Worm (Caenorhabditis elegans) whole organism, L1 larva: ENCODE data around the gene sec-6.

Experiments used
- C16A3.4 ChIP-seq: fragments of 150-350 bp; optimal IDR thresholded peaks from 2 replicates; lab custom pipeline; 2014; ENCODE audit warnings: missing biosample characterization, missing genetic modification characterization
- Y116A8C.19 ChIP-seq: sonication (generic microtip); optimal IDR thresholded peaks from 2 replicates; lab custom pipeline; 2016; ENCODE audit warnings: missing compliant biosample characterization, missing genetic modification characterization, borderline replicate concordance
- aha-1 ChIP-seq: fragments of 150-350 bp; optimal IDR thresholded peaks from 2 replicates; lab custom pipeline; 2014; ENCODE audit warnings: missing biosample characterization, missing genetic modification characterization
- alr-1 ChIP-seq: fragments of 200-800 bp; sonication (Bioruptor generic); optimal IDR thresholded peaks from 2 replicates; lab custom pipeline; 2018; ENCODE audit warnings: borderline replicate concordance, mild to moderate bottlenecking, missing genetic modification characterization, missing compliant biosample characterization
- aly-2 ChIP-seq: fragments of 150-350 bp; optimal IDR thresholded peaks from 2 replicates; lab custom pipeline; 2014; ENCODE audit warnings: missing biosample characterization, missing genetic modification characterization
- ama-1 ChIP-seq: fragments of 150-350 bp; optimal IDR thresholded peaks from 2 replicates; lab custom pipeline; 2014
- blmp-1 ChIP-seq: fragments of 150-350 bp; optimal IDR thresholded peaks from 2 replicates; lab custom pipeline; 2014; ENCODE audit warnings: missing biosample characterization, missing genetic modification characterization
- ceh-63 ChIP-seq: fragments of 200-800 bp; sonication (Bioruptor generic); optimal IDR thresholded peaks from 2 replicates; lab custom pipeline; 2018; ENCODE audit warnings: mild to moderate bottlenecking, missing genetic modification characterization, missing compliant biosample characterization
- ceh-90 ChIP-seq: sonication (generic microtip); optimal IDR thresholded peaks from 2 replicates; lab custom pipeline; 2016; ENCODE audit warnings: missing genetic modification characterization, missing compliant biosample characterization
- ces-1 ChIP-seq: fragments of 150-350 bp; optimal IDR thresholded peaks from 2 replicates; lab custom pipeline; 2014; ENCODE audit warnings: missing biosample characterization, missing genetic modification reagents, missing genetic modification characterization
- egl-13 ChIP-seq: sonication (generic microtip); optimal IDR thresholded peaks from 2 replicates; lab custom pipeline; 2016; ENCODE audit warnings: missing genotype, missing genetic modification reagents, missing genetic modification characterization, missing compliant biosample characterization
- egl-27 ChIP-seq, 2 experiments: fragments of 150-350 bp in 1 of 2; sonication (generic microtip); optimal IDR thresholded peaks; 3 replicates each; lab custom pipeline; 2017 to 2018; ENCODE audit warnings: missing biosample characterization in 2 of 2, missing genetic modification characterization in 2 of 2, missing genetic modification reagents in 2 of 2
- elt-3 ChIP-seq, 6 experiments: fragments of 150-350 bp in 1 of 6; sonication (generic microtip); optimal IDR thresholded peaks; 2 replicates each; lab custom pipeline; 2017 to 2018; ENCODE audit warnings: missing biosample characterization in 6 of 6, missing genetic modification characterization in 6 of 6, inconsistent platforms in 1 of 6
- fkh-10 ChIP-seq: sonication (generic microtip); optimal IDR thresholded peaks from 2 replicates; lab custom pipeline; 2017; ENCODE audit warnings: missing biosample characterization, missing genetic modification reagents, missing genetic modification characterization
- fkh-4 ChIP-seq: sonication (generic microtip); optimal IDR thresholded peaks from 2 replicates; lab custom pipeline; 2016; ENCODE audit warnings: missing compliant biosample characterization, missing genetic modification characterization, borderline replicate concordance
- fkh-8 ChIP-seq: sonication (generic microtip); optimal IDR thresholded peaks from 2 replicates; lab custom pipeline; 2016; ENCODE audit warnings: mild to moderate bottlenecking, missing genetic modification characterization, missing compliant biosample characterization
- fos-1 ChIP-seq: fragments of 150-350 bp; optimal IDR thresholded peaks from 2 replicates; lab custom pipeline; 2014; ENCODE audit warnings: missing biosample characterization, missing genetic modification characterization
- hlh-4 ChIP-seq: sonication (generic microtip); optimal IDR thresholded peaks from 2 replicates; lab custom pipeline; 2016; ENCODE audit warnings: mild to moderate bottlenecking, missing genetic modification characterization, missing compliant biosample characterization
- isw-1 ChIP-seq: fragments of 200-800 bp; sonication (Bioruptor generic); IDR thresholded peaks from 2 replicates; pipeline ENCODE4 v1.3.6; 2022; ENCODE audit warnings: missing genetic modification characterization, missing compliant biosample characterization
- jun-1 ChIP-seq: fragments of 150-350 bp; optimal IDR thresholded peaks from 2 replicates; lab custom pipeline; 2014; ENCODE audit warnings: missing biosample characterization, missing genetic modification reagents, missing genetic modification characterization
- lin-13 ChIP-seq: fragments of 150-350 bp; optimal IDR thresholded peaks from 2 replicates; lab custom pipeline; 2014; ENCODE audit warnings: missing biosample characterization, missing genetic modification reagents, missing genetic modification characterization
- lin-14 ChIP-seq: fragments of 200-800 bp; sonication (Bioruptor generic); optimal IDR thresholded peaks from 2 replicates; lab custom pipeline; 2018; ENCODE audit warnings: mild to moderate bottlenecking, missing genetic modification characterization, moderate library complexity, missing compliant biosample characterization
- lin-15B ChIP-seq: fragments of 150-350 bp; sonication (generic microtip); optimal IDR thresholded peaks from 3 replicates; lab custom pipeline; 2014; ENCODE audit warnings: missing biosample characterization, missing genetic modification characterization
- lin-39 ChIP-seq: fragments of 150-350 bp; optimal IDR thresholded peaks from 2 replicates; lab custom pipeline; 2014; ENCODE audit warnings: missing biosample characterization, missing genetic modification reagents, missing genetic modification characterization
- lir-3 ChIP-seq: sonication (generic microtip); optimal IDR thresholded peaks from 2 replicates; lab custom pipeline; 2016; ENCODE audit warnings: mild to moderate bottlenecking, missing genetic modification characterization, moderate library complexity, missing compliant biosample characterization; ENCODE audit not compliant: poor library complexity
- lsy-2 ChIP-seq, 2 experiments: fragments of 150-350 bp; optimal IDR thresholded peaks; 2 replicates each; lab custom pipeline; 2014; ENCODE audit warnings: missing biosample characterization in 2 of 2, missing genetic modification characterization in 2 of 2
- mab-9 ChIP-seq: fragments of 200-800 bp; sonication (Bioruptor generic); IDR thresholded peaks from 2 replicates; pipeline ENCODE4 v1.3.6; 2022; ENCODE audit warnings: missing genetic modification reagents, missing genetic modification characterization, missing compliant biosample characterization
- mdl-1 ChIP-seq, 2 experiments: fragments of 150-350 bp; optimal IDR thresholded peaks; 2 replicates each; lab custom pipeline; 2014 to 2017; ENCODE audit warnings: missing biosample characterization in 2 of 2, missing genetic modification characterization in 2 of 2, inconsistent platforms in 1 of 2
- mef-2 ChIP-seq: fragments of 150-350 bp; optimal IDR thresholded peaks from 2 replicates; lab custom pipeline; 2014; ENCODE audit warnings: missing biosample characterization, missing genetic modification characterization
- nhr-19 ChIP-seq: fragments of 200-800 bp; sonication (Bioruptor generic); conservative IDR thresholded peaks from 2 replicates; pipeline ENCODE4 v1.3.6; 2022; ENCODE audit warnings: missing genetic modification characterization, missing compliant biosample characterization
- nhr-237 ChIP-seq: fragments of 150-350 bp; optimal IDR thresholded peaks from 2 replicates; lab custom pipeline; 2014; ENCODE audit warnings: missing biosample characterization, missing genetic modification characterization
- nhr-28 ChIP-seq: fragments of 150-350 bp; optimal IDR thresholded peaks from 2 replicates; lab custom pipeline; 2014; ENCODE audit warnings: missing biosample characterization, missing genetic modification characterization
- nhr-76 ChIP-seq: sonication (generic microtip); optimal IDR thresholded peaks from 2 replicates; lab custom pipeline; 2017; ENCODE audit warnings: missing biosample characterization, missing genetic modification characterization
- nhr-77 ChIP-seq: fragments of 150-350 bp; optimal IDR thresholded peaks from 2 replicates; lab custom pipeline; 2014; ENCODE audit warnings: missing biosample characterization, missing genetic modification characterization
- nhr-85 ChIP-seq: sonication (generic microtip); peaks from one replicate; lab custom pipeline; 2016; ENCODE audit warnings: missing genetic modification characterization, inconsistent platforms, missing compliant biosample characterization
- nhr-90 ChIP-seq: sonication (generic microtip); optimal IDR thresholded peaks from 2 replicates; lab custom pipeline; 2016; ENCODE audit warnings: mild to moderate bottlenecking, missing genetic modification characterization, missing compliant biosample characterization; ENCODE audit not compliant: poor library complexity
- pax-3 ChIP-seq: fragments of 200-800 bp; sonication (Bioruptor generic); optimal IDR thresholded peaks from 2 replicates; lab custom pipeline; 2018; ENCODE audit warnings: mild to moderate bottlenecking, missing genetic modification characterization, moderate library complexity, missing compliant biosample characterization
- rnt-1 ChIP-seq: sonication (generic microtip); optimal IDR thresholded peaks from 2 replicates; lab custom pipeline; 2016; ENCODE audit warnings: mild to moderate bottlenecking, missing genetic modification characterization, moderate library complexity, missing compliant biosample characterization
- skn-1 ChIP-seq: fragments of 150-350 bp; optimal IDR thresholded peaks from 2 replicates; lab custom pipeline; 2014; ENCODE audit warnings: missing biosample characterization, missing genetic modification characterization
- snu-23 ChIP-seq: sonication (generic microtip); optimal IDR thresholded peaks from 2 replicates; lab custom pipeline; 2016; ENCODE audit warnings: missing genetic modification characterization, missing compliant biosample characterization
- tbx-2 ChIP-seq: sonication (generic microtip); optimal IDR thresholded peaks from 2 replicates; lab custom pipeline; 2016; ENCODE audit warnings: missing genetic modification characterization, missing compliant biosample characterization
- tlp-1 ChIP-seq: fragments of 150-350 bp; optimal IDR thresholded peaks from 2 replicates; lab custom pipeline; 2014; ENCODE audit warnings: missing biosample characterization, missing genetic modification characterization
- unc-130 ChIP-seq: fragments of 150-350 bp; optimal IDR thresholded peaks from 2 replicates; lab custom pipeline; 2017; ENCODE audit warnings: missing biosample characterization, missing genetic modification characterization, inconsistent platforms
- unc-30 ChIP-seq: sonication (generic microtip); optimal IDR thresholded peaks from 2 replicates; lab custom pipeline; 2017; ENCODE audit warnings: missing biosample characterization, missing genetic modification characterization
- unc-62 ChIP-seq: fragments of 150-350 bp; optimal IDR thresholded peaks from 2 replicates; lab custom pipeline; 2014; ENCODE audit warnings: missing biosample characterization, missing genetic modification reagents, missing genetic modification characterization
- unc-86 ChIP-seq: sonication (generic microtip); optimal IDR thresholded peaks from 2 replicates; lab custom pipeline; 2016; ENCODE audit warnings: missing genetic modification characterization, missing compliant biosample characterization
- vab-15 ChIP-seq: sonication (generic microtip); optimal IDR thresholded peaks from 2 replicates; lab custom pipeline; 2017; ENCODE audit warnings: missing genotype, mild to moderate bottlenecking, missing genetic modification characterization, missing compliant biosample characterization
- ztf-11 ChIP-seq, 2 experiments: sonication (generic microtip); optimal IDR thresholded peaks; 2 replicates each; lab custom pipeline; 2016 to 2017; ENCODE audit warnings: missing genetic modification characterization in 2 of 2, missing biosample characterization in 1 of 2, missing compliant biosample characterization in 1 of 2
- ztf-4 ChIP-seq: fragments of 150-350 bp; optimal IDR thresholded peaks from 2 replicates; lab custom pipeline; 2014; ENCODE audit warnings: missing biosample characterization, missing genetic modification characterization

The sec-6 gene

DNA sequence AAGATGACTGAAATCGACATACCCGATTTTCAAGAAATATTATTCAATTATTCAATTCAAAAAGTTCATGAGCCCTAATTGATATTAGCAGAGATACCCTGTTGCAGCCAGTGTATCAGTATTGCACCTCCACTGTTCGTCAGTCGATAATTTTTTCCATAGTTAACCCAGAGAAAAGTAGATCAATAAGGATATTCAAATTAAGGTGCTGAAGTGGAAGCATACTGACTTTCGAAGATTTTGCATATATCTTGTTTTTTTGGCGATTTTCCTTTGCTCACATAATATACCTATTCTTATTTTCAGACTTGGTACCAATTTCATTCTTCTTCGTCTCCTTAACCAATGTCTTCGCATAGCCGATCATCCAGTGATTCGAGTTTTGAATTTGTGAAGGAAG lies 59.6 kb downstream of the sec-6 start, which contains the start of gene EEED8.15:
TSS of gene EEED8.15 (plus strand) at position 301 of the 400 bp plus-strand sequence.
- no peak for TF ChIP-seq unc-62 (GFP tag; lab: Kevin White, UChicago)
- TF ChIP-seq lsy-2 (tag; optimal IDR thresholded peaks at IDR 0.05; lab: Kevin White, UChicago): no peak
- TF ChIP-seq ztf-4 (tag; lab: Kevin White, UChicago): no peak
- TF ChIP-seq isw-1 (GFP tag; lab: Robert Waterston, UW): no peak
- TF ChIP-seq egl-13 (tag; lab: Kevin White, UChicago): no peak
- no peak for TF ChIP-seq rnt-1 (tag; lab: Kevin White, UChicago)
- TF ChIP-seq nhr-28 (tag; lab: Kevin White, UChicago): no peak
- TF ChIP-seq unc-86 (tag; lab: Kevin White, UChicago): no peak
- no peak for TF ChIP-seq mef-2 (tag; lab: Kevin White, UChicago)
- no peak for TF ChIP-seq fos-1 (tag; lab: Kevin White, UChicago)
- no peak for TF ChIP-seq blmp-1 (tag; lab: Kevin White, UChicago)
- TF ChIP-seq nhr-76 (tag; lab: Kevin White, UChicago): no peak

DNA sequence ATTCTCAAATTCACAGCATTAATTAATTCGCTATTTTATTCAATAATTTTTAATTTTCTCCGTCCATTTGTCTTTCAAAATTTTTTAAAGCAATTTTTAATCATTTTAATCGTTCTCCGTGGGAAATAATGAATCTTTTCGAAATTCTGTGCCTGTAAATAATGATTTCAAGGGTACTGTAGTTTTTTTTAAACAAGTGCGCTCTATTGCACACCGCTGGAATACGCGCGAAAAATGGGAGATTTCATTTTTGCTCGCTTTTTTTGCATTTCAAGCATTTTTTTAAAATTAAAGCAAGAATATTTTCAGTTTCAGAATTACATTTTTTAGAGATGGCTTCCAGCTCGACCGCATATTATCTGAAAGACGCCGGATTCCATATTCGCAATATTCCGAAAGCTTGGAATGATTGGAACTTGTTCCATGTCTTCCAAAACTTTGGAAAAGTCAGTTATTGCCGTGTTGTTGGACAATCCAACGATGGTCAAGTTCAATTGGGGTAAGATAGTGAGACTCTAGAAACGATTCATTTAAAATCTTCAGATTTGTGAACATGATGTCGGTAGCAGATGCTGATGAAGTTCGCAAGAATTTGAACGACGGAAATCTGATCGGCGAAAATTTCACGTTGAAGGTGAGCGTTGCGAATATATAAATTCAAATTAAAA lies 61.7 kb downstream of the sec-6 start, which contains the start of gene tofu-6:
TSS of gene tofu-6 (plus strand) at position 302 of the 668 bp plus-strand sequence.
- TF ChIP-seq aly-2 (tag; lab: Kevin White, UChicago) (no peak), unc-62 (GFP tag; lab: Kevin White, UChicago) (no peak), elt-3 (tag; optimal IDR thresholded peaks at IDR 0.05; lab: Kevin White, UChicago) (no peak), egl-13 (tag; lab: Kevin White, UChicago) (no peak), tbx-2 (tag; lab: Kevin White, UChicago) (no peak), ztf-11 (tag; optimal IDR thresholded peaks at IDR 0.05; lab: Kevin White, UChicago) (no peak), alr-1 (tag; lab: Kevin White, UChicago) (no peak), mdl-1 (tag; optimal IDR thresholded peaks at IDR 0.05; lab: Kevin White, UChicago) (no peak), skn-1 (no peak), unc-30 (tag; lab: Kevin White, UChicago) (no peak), vab-15 (no peak), aha-1 (no peak), nhr-19 (no peak), lin-39 (tag; lab: Kevin White, UChicago) (no peak), nhr-77 (no peak), Y116A8C.19 (tag; lab: Kevin White, UChicago) (no peak), fkh-10 (GFP tag; lab: Kevin White, UChicago) (no peak), C16A3.4 (tag; lab: Kevin White, UChicago) (peak; percentile 11), pax-3 (tag; lab: Kevin White, UChicago) (no peak), lir-3 (tag; lab: Kevin White, UChicago) (no peak), tlp-1 (tag; lab: Kevin White, UChicago) (no peak), unc-130 (tag; lab: Kevin White, UChicago) (no peak), jun-1 (tag; lab: Kevin White, UChicago) (no peak), egl-27 (tag; optimal IDR thresholded peaks at IDR 0.05; lab: Kevin White, UChicago) (no peak), nhr-28 (tag; lab: Kevin White, UChicago) (no peak), blmp-1 (tag; lab: Kevin White, UChicago) (peak; percentile 30), nhr-237 (tag; lab: Kevin White, UChicago) (no peak), fkh-4 (tag; lab: Kevin White, UChicago) (no peak), mab-9 (GFP tag; lab: Robert Waterston, UW) (no peak), fkh-8 (tag; lab: Kevin White, UChicago) (no peak), lin-14 (no peak), ceh-90 (tag; lab: Kevin White, UChicago) (no peak), lin-13 (no peak), nhr-90 (tag; lab: Kevin White, UChicago) (no peak), hlh-4 (no peak), ceh-63 (GFP tag; lab: Kevin White, UChicago) (no peak), ces-1 (no peak), snu-23 (GFP tag; lab: Kevin White, UChicago) (no peak), nhr-85 (no peak), nhr-76 (tag; lab: Kevin White, UChicago) (no peak), lin-15B (tag; lab: Kevin White, UChicago) (peak; percentile 10), lsy-2 (tag; optimal IDR thresholded peaks at IDR 0.05; lab: Kevin White, UChicago) (peak; percentile 64 to 95), fos-1 (tag; lab: Kevin White, UChicago) (no peak), rnt-1 (tag; lab: Kevin White, UChicago) (no peak), ama-1 (lab: Kevin White, UChicago) (no peak), isw-1 (GFP tag; lab: Robert Waterston, UW) (no peak)
